Worm (Caenorhabditis elegans): Measurements from ENCODE around the gene B0410.3.

B0410.3 gene

ce11 chrX:2922602-2923203 lies 31.4 kb upstream of the B0410.3 start:
- TF ChIP-seq ztf-29 (GFP tag; IDR thresholded peaks at IDR 0.05) (no peak), ref-1 (GFP tag; conservative IDR thresholded peaks at IDR 0.05) (no peak)

ce11 chrX:2921737-2922136 lies 30.4 kb upstream of the B0410.3 start:
- TF ChIP-seq klf-2 (GFP tag; conservative IDR thresholded peaks at IDR 0.05) (no peak), cog-1 (tag; optimal IDR thresholded peaks at IDR 0.05) (no peak), med-1 (GFP tag; optimal IDR thresholded peaks at IDR 0.05; ENCODE audit: insufficient read depth) (no peak), ref-1 (GFP tag; conservative IDR thresholded peaks at IDR 0.05) (no peak), ztf-23 (GFP tag; IDR thresholded peaks at IDR 0.05) (no peak), ztf-29 (GFP tag; IDR thresholded peaks at IDR 0.05) (no peak), flt-1 (GFP tag; IDR thresholded peaks at IDR 0.05) (no peak), T22C8.4 (GFP tag; IDR thresholded peaks at IDR 0.05) (no peak), tab-1 (GFP tag; IDR thresholded peaks at IDR 0.05) (no peak)

ce11 chrX:2920456-2920855 lies 29.2 kb upstream of the B0410.3 start:
- TF ChIP-seq ztf-29 (GFP tag; IDR thresholded peaks at IDR 0.05) (no peak), cog-1 (tag; optimal IDR thresholded peaks at IDR 0.05) (peak; percentile 59), T22C8.4 (GFP tag; IDR thresholded peaks at IDR 0.05) (no peak)

- no peak for TF ChIP-seq ztf-29 (GFP tag; IDR thresholded peaks at IDR 0.05)
- no peak for TF ChIP-seq ref-1 (GFP tag; conservative IDR thresholded peaks at IDR 0.05)
- no peak for TF ChIP-seq med-1 (GFP tag; optimal IDR thresholded peaks at IDR 0.05; ENCODE audit: insufficient read depth)
- TF ChIP-seq klf-2 (GFP tag; conservative IDR thresholded peaks at IDR 0.05) = no peak
- no peak for TF ChIP-seq ztf-23 (GFP tag; IDR thresholded peaks at IDR 0.05)
- TF ChIP-seq tab-1 (GFP tag; IDR thresholded peaks at IDR 0.05) = no peak
- TF ChIP-seq T22C8.4 (GFP tag; IDR thresholded peaks at IDR 0.05) = no peak
- TF ChIP-seq flt-1 (GFP tag; IDR thresholded peaks at IDR 0.05) = no peak
- no peak for TF ChIP-seq cog-1 (tag; optimal IDR thresholded peaks at IDR 0.05)
These were observed 28.2 kb upstream of the B0410.3 start for ce11 chrX:2919488-2919887.

- TF ChIP-seq ref-1 (GFP tag; conservative IDR thresholded peaks at IDR 0.05) = no peak
- TF ChIP-seq ztf-23 (GFP tag; IDR thresholded peaks at IDR 0.05) = no peak
- TF ChIP-seq ztf-29 (GFP tag; IDR thresholded peaks at IDR 0.05) = no peak
- TF ChIP-seq flt-1 (GFP tag; IDR thresholded peaks at IDR 0.05) = no peak
These were observed 21.4 kb upstream of the B0410.3 start for ce11 chrX:2912689-2913088.

- no peak for TF ChIP-seq flt-1 (GFP tag; IDR thresholded peaks at IDR 0.05)
These were observed 17.9 kb upstream of the B0410.3 start, which contains the start of gene nmy-1 for ce11 chrX:2909227-2909626. Gene nmy-1 (plus strand): TSS chrX:2909527.

ce11 chrX:2907296-2907873 lies 16.1 kb upstream of the B0410.3 start:
- no peak for TF ChIP-seq ztf-29 (GFP tag; IDR thresholded peaks at IDR 0.05)
- no peak for TF ChIP-seq med-1 (GFP tag; optimal IDR thresholded peaks at IDR 0.05; ENCODE audit: insufficient read depth)
- no peak for TF ChIP-seq ztf-23 (GFP tag; IDR thresholded peaks at IDR 0.05)
- TF ChIP-seq tab-1 (GFP tag; IDR thresholded peaks at IDR 0.05) = no peak
- no peak for TF ChIP-seq flt-1 (GFP tag; IDR thresholded peaks at IDR 0.05)
- TF ChIP-seq cog-1 (tag; optimal IDR thresholded peaks at IDR 0.05) = no peak
- TF ChIP-seq ref-1 (GFP tag; conservative IDR thresholded peaks at IDR 0.05) = no peak

ce11 chrX:2906062-2906732 lies 14.9 kb upstream of the B0410.3 start:
- TF ChIP-seq flt-1 (GFP tag; IDR thresholded peaks at IDR 0.05) (no peak), ref-1 (GFP tag; conservative IDR thresholded peaks at IDR 0.05) (no peak), klf-2 (GFP tag; conservative IDR thresholded peaks at IDR 0.05) (no peak), ztf-23 (GFP tag; IDR thresholded peaks at IDR 0.05) (no peak), cog-1 (tag; optimal IDR thresholded peaks at IDR 0.05) (no peak), med-1 (GFP tag; optimal IDR thresholded peaks at IDR 0.05; ENCODE audit: insufficient read depth) (no peak), T22C8.4 (GFP tag; IDR thresholded peaks at IDR 0.05) (no peak), ztf-29 (GFP tag; IDR thresholded peaks at IDR 0.05) (no peak), tab-1 (GFP tag; IDR thresholded peaks at IDR 0.05) (no peak)

- TF ChIP-seq ztf-29 (GFP tag; IDR thresholded peaks at IDR 0.05) = no peak
These were observed 12.6 kb upstream of the B0410.3 start for ce11 chrX:2903715-2904419.

ce11 chrX:2902854-2903253 lies 11.6 kb upstream of the B0410.3 start:
- TF ChIP-seq klf-2 (GFP tag; conservative IDR thresholded peaks at IDR 0.05) (no peak), ztf-23 (GFP tag; IDR thresholded peaks at IDR 0.05) (no peak), ztf-29 (GFP tag; IDR thresholded peaks at IDR 0.05) (no peak), med-1 (GFP tag; optimal IDR thresholded peaks at IDR 0.05; ENCODE audit: insufficient read depth) (no peak), flt-1 (GFP tag; IDR thresholded peaks at IDR 0.05) (no peak), ref-1 (GFP tag; conservative IDR thresholded peaks at IDR 0.05) (no peak), tab-1 (GFP tag; IDR thresholded peaks at IDR 0.05) (no peak), cog-1 (tag; optimal IDR thresholded peaks at IDR 0.05) (no peak), T22C8.4 (GFP tag; IDR thresholded peaks at IDR 0.05) (no peak)

All from whole organism, midembryonic.